Worm (Caenorhabditis elegans): ENCODE measurements around the gene F25H8.2.
A peak's percentile ranks its signal among the peaks of the same experiment; 100 is the strongest.
"Not testable (repeated sequence)": the region's sequence is repeated elsewhere in the genome, so short reads cannot be mapped to it uniquely, and the experiment has no call there.

Gene F25H8.2

DNA sequence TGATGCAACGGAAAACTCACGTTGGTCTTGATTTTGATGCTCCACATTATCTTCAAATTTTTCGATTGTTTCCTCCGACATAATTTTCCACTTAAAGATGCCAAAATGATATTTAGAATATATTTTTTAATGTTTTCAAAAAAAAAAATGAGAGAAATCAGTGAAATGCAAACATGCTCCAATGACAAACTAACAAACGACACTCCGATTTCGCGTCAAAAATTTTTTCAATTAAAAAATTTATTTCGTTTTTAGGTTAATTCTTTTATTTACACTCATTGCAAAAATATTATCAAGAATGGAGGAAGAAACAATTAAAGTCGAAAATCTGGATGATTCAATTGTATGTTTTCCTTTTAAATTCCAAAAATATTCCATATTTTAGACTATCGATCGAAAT lies at the start of gene F25H8.2, which contains the start of gene trmt-10A:
F25H8.2 (plus strand) TSS at position 181 of the 400 bp plus-strand sequence.
trmt-10A (minus strand) TSS at position 159 of the 400 bp plus-strand sequence.
- TF ChIP-seq nhr-129 (tag; optimal IDR thresholded peaks at IDR 0.05) (peak; percentile 42), nhr-6 (tag; optimal IDR thresholded peaks at IDR 0.05) (no peak), lsy-2 (tag; optimal IDR thresholded peaks at IDR 0.05) (peak in 1 of 2 experiments; percentile 74), gmeb-1 (tag; optimal IDR thresholded peaks at IDR 0.05) (peak; percentile 33), dmd-4 (tag; optimal IDR thresholded peaks at IDR 0.05) (no peak), crh-2 (tag; optimal IDR thresholded peaks at IDR 0.05) (peak; percentile 26), ama-1 (optimal IDR thresholded peaks at IDR 0.05) (no peak), zag-1 (tag; optimal IDR thresholded peaks at IDR 0.05) (peak; percentile 8), unc-55 (GFP tag; optimal IDR thresholded peaks at IDR 0.05) (peak; percentile 89), ztf-1 (GFP tag; conservative IDR thresholded peaks at IDR 0.05) (no peak), lin-13 (GFP tag; optimal IDR thresholded peaks at IDR 0.05) (peak; percentile 15), sem-4 (tag; optimal IDR thresholded peaks at IDR 0.05) (peak; percentile 22), C34F6.9 (tag; optimal IDR thresholded peaks at IDR 0.05) (peak; percentile 93)

DNA sequence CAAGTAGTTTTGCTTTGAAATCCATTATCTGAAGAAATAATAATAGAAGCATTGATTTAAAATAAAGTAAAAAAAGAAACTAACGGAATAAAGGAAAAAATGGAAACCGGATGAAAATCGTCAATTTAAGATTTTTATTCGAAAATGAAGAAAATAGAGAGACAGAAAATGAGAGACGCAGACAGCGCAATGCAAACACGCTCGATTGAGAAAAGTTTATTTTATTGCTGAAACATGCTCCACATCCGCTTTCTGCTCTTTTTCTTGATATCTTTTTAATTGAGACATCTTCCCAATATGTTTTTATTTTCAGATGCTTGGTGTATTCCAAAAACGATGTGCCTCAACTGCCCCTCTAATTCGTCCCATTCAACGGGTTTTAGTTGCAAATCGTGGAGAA lies 47.8 kb upstream of the F25H8.2 start, which contains the start of the genes prp-18 and mccc-1:
prp-18 (minus strand) TSS at position 127 of the 400 bp plus-strand sequence.
mccc-1 (plus strand) TSS at position 314 of the 400 bp plus-strand sequence.
- TF ChIP-seq skn-1 (tag; optimal IDR thresholded peaks at IDR 0.05), result no peak
- peak; percentile 60 for TF ChIP-seq crh-2 (tag; optimal IDR thresholded peaks at IDR 0.05)
- TF ChIP-seq sma-9 (GFP tag; optimal IDR thresholded peaks at IDR 0.05), result peak; percentile 23
- TF ChIP-seq sma-9 (tag; optimal IDR thresholded peaks at IDR 0.05), result no peak
- no peak for TF ChIP-seq mab-5 (tag; optimal IDR thresholded peaks at IDR 0.05)
- TF ChIP-seq nhr-6 (tag; optimal IDR thresholded peaks at IDR 0.05), result no peak
- TF ChIP-seq nhr-77 (tag; optimal IDR thresholded peaks at IDR 0.05), result no peak
- peak; percentile 21 for TF ChIP-seq gmeb-1 (tag; optimal IDR thresholded peaks at IDR 0.05)
- peak; percentile 11 for TF ChIP-seq sem-4 (tag; optimal IDR thresholded peaks at IDR 0.05)
- peak; percentile 47 for TF ChIP-seq fos-1 (tag; optimal IDR thresholded peaks at IDR 0.05)
- no peak for TF ChIP-seq elt-3 (tag; optimal IDR thresholded peaks at IDR 0.05)
- peak; percentile 90 for TF ChIP-seq C34F6.9 (tag; optimal IDR thresholded peaks at IDR 0.05)
- TF ChIP-seq unc-55 (GFP tag; optimal IDR thresholded peaks at IDR 0.05), result peak; percentile 82
- TF ChIP-seq nhr-10 (tag; optimal IDR thresholded peaks at IDR 0.05), result no peak
- no peak for TF ChIP-seq egl-27 (tag; optimal IDR thresholded peaks at IDR 0.05)
- peak; percentile 51 for TF ChIP-seq nhr-129 (tag; optimal IDR thresholded peaks at IDR 0.05)

DNA sequence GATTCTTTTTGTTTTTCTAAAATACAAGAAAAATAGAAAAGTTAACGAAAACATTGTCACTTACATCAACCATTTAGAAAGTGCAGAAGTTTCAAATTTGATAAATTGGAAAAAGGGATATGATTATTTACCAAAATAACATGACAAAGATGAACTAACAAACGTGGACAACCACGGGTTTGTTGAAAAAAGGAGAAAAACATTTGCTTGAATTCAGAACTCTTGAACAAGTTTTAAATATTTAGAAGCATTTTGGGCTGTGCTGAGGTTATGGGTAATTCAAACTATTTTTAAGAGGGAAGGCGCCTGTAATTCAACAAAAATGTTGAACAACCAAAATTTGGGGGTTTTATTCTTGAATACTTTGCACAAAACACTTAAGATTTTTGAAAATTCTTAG lies 42.2 kb upstream of the F25H8.2 start, which contains the start of gene ttbk-3:
ttbk-3 (minus strand) TSS at position 101 of the 400 bp plus-strand sequence.
- TF ChIP-seq sma-9 (GFP tag; optimal IDR thresholded peaks at IDR 0.05) (no peak), sma-9 (tag; optimal IDR thresholded peaks at IDR 0.05) (no peak), ztf-1 (GFP tag; conservative IDR thresholded peaks at IDR 0.05) (no peak), nhr-23 (tag; optimal IDR thresholded peaks at IDR 0.05) (no peak), elt-1 (tag; optimal IDR thresholded peaks at IDR 0.05) (no peak), gmeb-1 (tag; optimal IDR thresholded peaks at IDR 0.05) (no peak), nhr-11 (tag; optimal IDR thresholded peaks at IDR 0.05) (no peak), ztf-4 (tag; optimal IDR thresholded peaks at IDR 0.05) (no peak), aly-2 (tag; optimal IDR thresholded peaks at IDR 0.05) (no peak), ztf-11 (tag; optimal IDR thresholded peaks at IDR 0.05) (no peak), zag-1 (tag; optimal IDR thresholded peaks at IDR 0.05) (no peak), nhr-12 (tag; optimal IDR thresholded peaks at IDR 0.05) (no peak), peb-1 (tag; optimal IDR thresholded peaks at IDR 0.05) (no peak), sma-3 (GFP tag; optimal IDR thresholded peaks at IDR 0.05) (no peak), elt-3 (tag; optimal IDR thresholded peaks at IDR 0.05) (no peak), mdl-1 (tag; optimal IDR thresholded peaks at IDR 0.05) (no peak), nhr-21 (tag; optimal IDR thresholded peaks at IDR 0.05) (no peak), egl-27 (tag; optimal IDR thresholded peaks at IDR 0.05) (no peak), fos-1 (tag; optimal IDR thresholded peaks at IDR 0.05) (no peak), nhr-77 (tag; optimal IDR thresholded peaks at IDR 0.05) (no peak)

DNA sequence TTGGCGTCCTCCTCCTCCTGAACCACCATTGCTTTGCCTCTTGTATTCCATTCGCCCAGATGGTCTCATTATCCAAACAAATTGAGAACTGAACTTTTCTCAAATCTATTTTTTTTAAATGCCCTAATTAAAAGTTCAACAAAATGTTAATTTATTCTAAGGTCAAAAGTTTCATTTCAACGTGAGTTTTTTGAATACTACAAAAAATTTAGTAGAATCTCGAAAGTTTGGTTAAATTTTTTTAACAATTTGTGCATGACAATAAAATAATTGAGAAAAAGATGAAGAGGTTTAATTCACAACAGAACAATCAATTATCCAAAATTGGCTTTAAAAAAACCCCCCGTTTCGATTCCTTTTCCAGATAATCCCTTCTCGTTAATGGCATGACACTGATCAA lies 40.1 kb upstream of the F25H8.2 start, which contains the start of gene F32B6.4:
F32B6.4 (minus strand) TSS at position 101 of the 400 bp plus-strand sequence.
- TF ChIP-seq skn-1 (tag; optimal IDR thresholded peaks at IDR 0.05) (no peak), sem-4 (tag; optimal IDR thresholded peaks at IDR 0.05) (no peak), ztf-11 (tag; optimal IDR thresholded peaks at IDR 0.05) (no peak), mab-5 (tag; optimal IDR thresholded peaks at IDR 0.05) (no peak), mdl-1 (tag; optimal IDR thresholded peaks at IDR 0.05) (no peak), C34F6.9 (tag; optimal IDR thresholded peaks at IDR 0.05) (no peak), sma-3 (GFP tag; optimal IDR thresholded peaks at IDR 0.05) (no peak), nhr-77 (tag; optimal IDR thresholded peaks at IDR 0.05) (no peak), egl-27 (tag; optimal IDR thresholded peaks at IDR 0.05) (no peak), ztf-4 (tag; optimal IDR thresholded peaks at IDR 0.05) (no peak), nhr-6 (tag; optimal IDR thresholded peaks at IDR 0.05) (no peak)

DNA sequence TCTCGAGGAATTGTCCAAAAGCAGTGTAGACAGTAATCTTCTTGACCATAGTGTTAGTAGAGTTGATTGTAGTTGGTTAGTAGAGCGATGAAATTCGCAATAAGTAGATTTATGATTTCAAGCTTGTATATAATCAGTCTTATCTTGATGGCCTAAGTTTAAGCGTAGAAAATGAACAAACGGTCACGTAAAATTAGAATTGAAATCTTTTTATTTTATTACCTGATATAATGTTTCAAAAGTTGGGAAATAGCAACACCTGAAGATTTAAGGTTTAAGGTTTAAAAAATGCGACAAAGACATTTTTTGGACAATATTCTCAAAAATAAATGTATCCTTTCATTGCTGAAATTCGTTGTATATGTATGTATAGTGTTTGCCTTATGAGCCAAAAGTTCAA lies 38.4 kb upstream of the F25H8.2 start, which contains the start of gene sss-1:
sss-1 (minus strand) TSS at position 101 of the 400 bp plus-strand sequence.
- not testable (repeated sequence) for TF ChIP-seq nhr-11 (tag; optimal IDR thresholded peaks at IDR 0.05); sma-9 (GFP tag; optimal IDR thresholded peaks at IDR 0.05); sma-9 (tag; optimal IDR thresholded peaks at IDR 0.05); ztf-11 (tag; optimal IDR thresholded peaks at IDR 0.05)
